Fruit fly (Drosophila melanogaster): ENCODE data around the gene CG5377.

The CG5377 gene

dm6 chr3R:22465138-22465537, 2.8 kb downstream of the CG5377 start:
- TF ChIP-seq fd96Ca (GFP tag; IDR thresholded peaks at IDR 0.05) (no peak), Snoo (tag; optimal IDR thresholded peaks at IDR 0.05) (no peak), CG8159 (tag; optimal IDR thresholded peaks at IDR 0.05) (no peak), CG10348 (GFP tag; IDR thresholded peaks at IDR 0.05) (no peak), CG4496 (GFP tag; IDR thresholded peaks at IDR 0.05) (no peak), CG9948 (tag; optimal IDR thresholded peaks at IDR 0.05) (no peak), CG14655 (GFP tag; optimal IDR thresholded peaks at IDR 0.05) (no peak)

dm6 chr3R:22464611-22465113, 3.3 kb downstream of the CG5377 start, which contains the start of gene CG7054:
Gene CG7054, plus strand, starts transcription at chr3R:22464985.
- TF ChIP-seq Ets98B (GFP tag; IDR thresholded peaks at IDR 0.05) (peak; percentile 9; the same call in 1 of the 2 replicates), CG12605 (GFP tag; IDR thresholded peaks at IDR 0.05) (no peak), CG8159 (tag; optimal IDR thresholded peaks at IDR 0.05) (no peak), CG15710 (tag; optimal IDR thresholded peaks at IDR 0.05) (no peak), EcR (GFP tag; optimal IDR thresholded peaks at IDR 0.05) (no peak), CG4496 (GFP tag; IDR thresholded peaks at IDR 0.05) (0 out of 3 replicates have a peak, but pooled peaks have one; percentile 16), rn (GFP tag; IDR thresholded peaks at IDR 0.05) (no peak)

dm6 chr3R:22461673-22462585, 6.0 kb downstream of the CG5377 start, which contains the start of the genes Rpn7 and AP-2mu:
Gene Rpn7, minus strand, starts transcription at chr3R:22462054.
Gene AP-2mu, plus strand, starts transcription at chr3R:22462455.
- TF ChIP-seq Ets98B (GFP tag; IDR thresholded peaks at IDR 0.05) (no peak), gl (tag; optimal IDR thresholded peaks at IDR 0.05) (no peak), fd96Ca (GFP tag; IDR thresholded peaks at IDR 0.05) (no peak), CG14655 (GFP tag; optimal IDR thresholded peaks at IDR 0.05) (no peak), EcR (GFP tag; optimal IDR thresholded peaks at IDR 0.05) (no peak), Pif1A (GFP tag; optimal IDR thresholded peaks at IDR 0.05) (no peak), D1 (tag; optimal IDR thresholded peaks at IDR 0.05) (no peak), CG13204 (GFP tag; optimal IDR thresholded peaks at IDR 0.05) (no peak), CG15710 (tag; optimal IDR thresholded peaks at IDR 0.05) (no peak), CG17806 (tag; optimal IDR thresholded peaks at IDR 0.05) (no peak), CG9948 (tag; optimal IDR thresholded peaks at IDR 0.05) (no peak), rn (GFP tag; IDR thresholded peaks at IDR 0.05) (no peak), CG8301 (tag; optimal IDR thresholded peaks at IDR 0.05) (no peak), CG34367 (tag; optimal IDR thresholded peaks at IDR 0.05) (no peak), CG12605 (GFP tag; IDR thresholded peaks at IDR 0.05) (no peak), Snoo (tag; optimal IDR thresholded peaks at IDR 0.05) (no peak), CG32121 (GFP tag; IDR thresholded peaks at IDR 0.05) (no peak), CG10348 (GFP tag; IDR thresholded peaks at IDR 0.05) (no peak), Pif1B (GFP tag; optimal IDR thresholded peaks at IDR 0.05) (no peak)

dm6 chr3R:22456007-22456406, 11.9 kb downstream of the CG5377 start:
- TF ChIP-seq D1 (tag; optimal IDR thresholded peaks at IDR 0.05) (no peak), CG13204 (GFP tag; optimal IDR thresholded peaks at IDR 0.05) (no peak), Ets98B (GFP tag; IDR thresholded peaks at IDR 0.05) (no peak), CG34367 (tag; optimal IDR thresholded peaks at IDR 0.05) (no peak), CG14655 (GFP tag; optimal IDR thresholded peaks at IDR 0.05) (no peak), Snoo (tag; optimal IDR thresholded peaks at IDR 0.05) (no peak)

dm6 chr3R:22455335-22455985, 12.5 kb downstream of the CG5377 start:
- TF ChIP-seq CG8301 (tag; optimal IDR thresholded peaks at IDR 0.05) (peak; percentile 41), CG34367 (tag; optimal IDR thresholded peaks at IDR 0.05) (peak; percentile 16), CG9948 (tag; optimal IDR thresholded peaks at IDR 0.05) (peak; percentile 50), EcR (GFP tag; optimal IDR thresholded peaks at IDR 0.05) (no peak), CG8159 (tag; optimal IDR thresholded peaks at IDR 0.05) (peak; percentile 71), CG17806 (tag; optimal IDR thresholded peaks at IDR 0.05) (peak; percentile 14), CG32121 (GFP tag; IDR thresholded peaks at IDR 0.05) (no peak), D1 (tag; optimal IDR thresholded peaks at IDR 0.05) (no peak), rn (GFP tag; IDR thresholded peaks at IDR 0.05) (no peak), CG15710 (tag; optimal IDR thresholded peaks at IDR 0.05) (peak; percentile 39), fd96Ca (GFP tag; IDR thresholded peaks at IDR 0.05) (0 out of 3 replicates have a peak, but pooled peaks have one; percentile 16), Ets98B (GFP tag; IDR thresholded peaks at IDR 0.05) (no peak), Pif1B (GFP tag; optimal IDR thresholded peaks at IDR 0.05) (peak; percentile 17)

Data from whole organism, pupa.